Fruit fly (Drosophila melanogaster) whole organism, embryonic: ENCODE measurements around the gene snk.

Experiments used
- Adf1 ChIP-seq: fragments of 200-800 bp; sonication (Bioruptor generic); IDR thresholded peaks from 2 replicates; pipeline ENCODE4 v1.3.6; 2022; ENCODE audit warnings: missing biosample characterization, missing genetic modification characterization
- Atf-2 ChIP-seq: fragments of 200-800 bp; sonication (Bioruptor generic); optimal IDR thresholded peaks from 2 replicates; lab custom pipeline; 2016; ENCODE audit warnings: missing biosample characterization, missing genetic modification characterization
- CG10543 ChIP-seq: fragments of 200-800 bp; sonication (Bioruptor generic); optimal IDR thresholded peaks from 3 replicates; lab custom pipeline; 2017; ENCODE audit warnings: missing biosample characterization, mild to moderate bottlenecking, missing genetic modification characterization, moderate library complexity
- CG12219 ChIP-seq: fragments of 200-800 bp; sonication (Bioruptor generic); optimal IDR thresholded peaks from 3 replicates; lab custom pipeline; 2018; ENCODE audit warnings: missing biosample characterization, mild to moderate bottlenecking, missing genetic modification characterization
- CG12236 ChIP-seq: fragments of 200-800 bp; sonication (Bioruptor generic); optimal IDR thresholded peaks from 2 replicates; lab custom pipeline; 2016; ENCODE audit warnings: missing biosample characterization, missing genetic modification characterization
- CG13123 ChIP-seq: fragments of 200-800 bp; sonication (Bioruptor generic); optimal IDR thresholded peaks from 2 replicates; lab custom pipeline; 2016; ENCODE audit warnings: missing biosample characterization, missing genetic modification characterization
- CG15601 ChIP-seq: fragments of 200-800 bp; sonication (Bioruptor generic); optimal IDR thresholded peaks from 3 replicates; lab custom pipeline; 2019; ENCODE audit warnings: missing biosample characterization, mild to moderate bottlenecking, missing genetic modification characterization, moderate library complexity
- CG18011 ChIP-seq: fragments of 200-800 bp; sonication (Bioruptor generic); optimal IDR thresholded peaks from 2 replicates; lab custom pipeline; 2017; ENCODE audit warnings: missing biosample characterization, missing genetic modification characterization, mild to moderate bottlenecking, moderate library complexity, missing genotype
- CG18599 ChIP-seq: fragments of 200-800 bp; sonication (Bioruptor generic); optimal IDR thresholded peaks from 3 replicates; lab custom pipeline; 2017; ENCODE audit warnings: missing biosample characterization, missing genetic modification characterization, mild to moderate bottlenecking, moderate library complexity, missing genetic modification reagents
- CG18619 ChIP-seq: fragments of 200-800 bp; sonication (Bioruptor generic); optimal IDR thresholded peaks from 3 replicates; lab custom pipeline; 2017; ENCODE audit warnings: missing biosample characterization, mild to moderate bottlenecking, missing genetic modification characterization
- CG2889 ChIP-seq: fragments of 200-800 bp; sonication (Bioruptor generic); IDR thresholded peaks from 3 replicates; pipeline ENCODE4 v1.3.6; 2022; ENCODE audit warnings: missing biosample characterization, missing genetic modification characterization
- CG5180 ChIP-seq: fragments of 200-800 bp; sonication (Bioruptor generic); optimal IDR thresholded peaks from 3 replicates; lab custom pipeline; 2017; ENCODE audit warnings: missing biosample characterization, missing genetic modification characterization, mild to moderate bottlenecking, moderate library complexity, missing genetic modification reagents
- CG6813 ChIP-seq: fragments of 200-800 bp; sonication (Bioruptor generic); optimal IDR thresholded peaks from 2 replicates; lab custom pipeline; 2017; ENCODE audit warnings: missing biosample characterization, missing genetic modification characterization, mild to moderate bottlenecking, moderate library complexity, missing genetic modification reagents
- CG6854 ChIP-seq: fragments of 200-800 bp; sonication (Bioruptor generic); optimal IDR thresholded peaks from 3 replicates; lab custom pipeline; 2017; ENCODE audit warnings: missing biosample characterization, mild to moderate bottlenecking, missing genetic modification characterization
- CG8478 ChIP-seq: fragments of >200 bp; optimal IDR thresholded peaks from 2 replicates; lab custom pipeline; 2018
- D19A ChIP-seq: fragments of 200-800 bp; optimal IDR thresholded peaks from 3 replicates; lab custom pipeline; 2019; ENCODE audit warnings: missing biosample characterization, mild to moderate bottlenecking, missing genetic modification characterization, moderate library complexity
- Dad ChIP-seq: fragments of 200-800 bp; sonication (Bioruptor generic); optimal IDR thresholded peaks from 3 replicates; lab custom pipeline; 2016; ENCODE audit warnings: missing biosample characterization, missing genetic modification characterization
- Ets65A ChIP-seq: fragments of 200-800 bp; sonication (Bioruptor generic); peaks from one replicate; lab custom pipeline; 2016; ENCODE audit warnings: missing biosample characterization, missing genetic modification characterization
- Ets97D ChIP-seq: fragments of 200-800 bp; sonication (Bioruptor generic); optimal IDR thresholded peaks from 3 replicates; lab custom pipeline; 2016; ENCODE audit warnings: missing biosample characterization, missing genetic modification characterization
- Fer1 ChIP-seq: fragments of 200-800 bp; sonication (Bioruptor generic); optimal IDR thresholded peaks from 2 replicates; lab custom pipeline; 2017; ENCODE audit warnings: missing biosample characterization, mild to moderate bottlenecking, missing genetic modification characterization
- Lpt ChIP-seq: fragments of >200 bp; optimal IDR thresholded peaks from 2 replicates; lab custom pipeline; 2018; ENCODE audit warnings: missing biosample characterization, missing genetic modification characterization
- Mad ChIP-seq: fragments of 200-800 bp; sonication (Bioruptor generic); optimal IDR thresholded peaks from 2 replicates; lab custom pipeline; 2016; ENCODE audit warnings: missing biosample characterization, missing genetic modification characterization
- NC2α ChIP-seq: fragments of 200-800 bp; sonication (Bioruptor generic); optimal IDR thresholded peaks from 2 replicates; lab custom pipeline; 2016; ENCODE audit warnings: missing biosample characterization, missing genetic modification characterization
- aop ChIP-seq: fragments of 200-800 bp; sonication (Bioruptor generic); IDR thresholded peaks from 2 replicates; pipeline ENCODE4 v1.3.6; 2022; ENCODE audit warnings: missing biosample characterization, missing genetic modification characterization
- az2 ChIP-seq: fragments of 200-800 bp; sonication (Bioruptor generic); optimal IDR thresholded peaks from 3 replicates; lab custom pipeline; 2016; ENCODE audit warnings: missing biosample characterization, missing genetic modification characterization
- bab2 ChIP-seq: fragments of 200-800 bp; sonication (Bioruptor generic); optimal IDR thresholded peaks from 2 replicates; lab custom pipeline; 2016; ENCODE audit warnings: missing biosample characterization, missing genetic modification characterization
- cato ChIP-seq: fragments of 200-800 bp; sonication (Bioruptor generic); optimal IDR thresholded peaks from 2 replicates; lab custom pipeline; 2016; ENCODE audit warnings: missing biosample characterization, missing genetic modification characterization, borderline replicate concordance
- cg ChIP-seq: fragments of 200-800 bp; sonication (Bioruptor generic); optimal IDR thresholded peaks from 3 replicates; lab custom pipeline; 2019; ENCODE audit warnings: missing biosample characterization, mild to moderate bottlenecking, missing genetic modification characterization, moderate library complexity
- chm ChIP-seq: fragments of 200-800 bp; sonication (Bioruptor generic); IDR thresholded peaks from 2 replicates; pipeline ENCODE4 v1.3.6; 2022; ENCODE audit warnings: missing biosample characterization, missing genetic modification characterization
- crol ChIP-seq: fragments of 200-800 bp; sonication (Bioruptor generic); IDR thresholded peaks from 2 replicates; pipeline ENCODE4 v1.3.6; 2022; ENCODE audit warnings: missing biosample characterization, missing genetic modification characterization
- crp ChIP-seq, 2 experiments: fragments of 200-800 bp; sonication (Bioruptor generic); optimal IDR thresholded peaks; 2 replicates in 1 of 2; 3 replicates in 1 of 2; lab custom pipeline; 2017; ENCODE audit warnings: missing biosample characterization in 2 of 2, missing genetic modification characterization in 2 of 2, mild to moderate bottlenecking in 1 of 2, moderate library complexity in 1 of 2
- dysf ChIP-seq: fragments of 200-800 bp; sonication (Bioruptor generic); IDR thresholded peaks from 3 replicates; pipeline ENCODE4 v1.3.6; 2022; ENCODE audit warnings: missing biosample characterization, missing genetic modification characterization
- eyg ChIP-seq: fragments of 200-800 bp; sonication (Bioruptor generic); optimal IDR thresholded peaks from 3 replicates; lab custom pipeline; 2016; ENCODE audit warnings: missing biosample characterization, missing genetic modification characterization
- fd64A ChIP-seq: fragments of 200-800 bp; sonication (Bioruptor generic); optimal IDR thresholded peaks from 3 replicates; lab custom pipeline; 2018; ENCODE audit warnings: missing biosample characterization, mild to moderate bottlenecking, missing genetic modification characterization
- grn ChIP-seq: fragments of 200-800 bp; sonication (Bioruptor generic); optimal IDR thresholded peaks from 3 replicates; lab custom pipeline; 2017; ENCODE audit warnings: missing biosample characterization, missing genetic modification characterization
- jumu ChIP-seq: fragments of 200-800 bp; sonication (Bioruptor generic); optimal IDR thresholded peaks from 3 replicates; lab custom pipeline; 2016; ENCODE audit warnings: missing biosample characterization, missing genetic modification characterization
- org-1 ChIP-seq: fragments of 200-800 bp; sonication (Bioruptor generic); optimal IDR thresholded peaks from 2 replicates; lab custom pipeline; 2017; ENCODE audit warnings: missing biosample characterization, missing genetic modification characterization
- peb ChIP-seq: fragments of 200-800 bp; sonication (Bioruptor generic); IDR thresholded peaks from 2 replicates; pipeline ENCODE4 v1.3.6; 2022; ENCODE audit warnings: missing biosample characterization, missing genetic modification characterization
- prd ChIP-seq, 3 experiments: fragments of >200 bp in 2 of 3; fragments of 200-800 bp in 1 of 3; sonication (Bioruptor generic) in 1 of 3; optimal IDR thresholded peaks in 2 of 3; IDR thresholded peaks in 1 of 3; 2 replicates in 2 of 3; 3 replicates in 1 of 3; pipeline versions ENCODE4 v1.3.6 to Lab custom; 2017 to 2022; ENCODE audit warnings: missing biosample characterization in 1 of 3, missing genetic modification characterization in 1 of 3
- rib ChIP-seq: fragments of 200-800 bp; sonication (Bioruptor generic); IDR thresholded peaks from 2 replicates; pipeline ENCODE4 v1.3.6; 2022; ENCODE audit warnings: missing biosample characterization, missing genetic modification characterization
- row ChIP-seq: fragments of 200-800 bp; sonication (Bioruptor generic); IDR thresholded peaks from 3 replicates; pipeline ENCODE4 v1.3.6; 2022; ENCODE audit warnings: missing biosample characterization, missing genetic modification characterization
- sima ChIP-seq: fragments of 200-800 bp; sonication (Bioruptor generic); optimal IDR thresholded peaks from 2 replicates; lab custom pipeline; 2016; ENCODE audit warnings: missing biosample characterization, missing genetic modification characterization
- ttk ChIP-seq: fragments of 200-800 bp; sonication (Bioruptor generic); IDR thresholded peaks from 2 replicates; pipeline ENCODE4 v2.1.2; 2022; ENCODE audit warnings: missing biosample characterization, missing genetic modification characterization
- tx ChIP-seq: fragments of 200-800 bp; sonication (Bioruptor generic); optimal IDR thresholded peaks from 2 replicates; lab custom pipeline; 2016; ENCODE audit warnings: missing biosample characterization, missing genetic modification characterization
- zen ChIP-seq: fragments of 200-800 bp; sonication (Bioruptor generic); optimal IDR thresholded peaks from 3 replicates; lab custom pipeline; 2018; ENCODE audit warnings: missing biosample characterization, mild to moderate bottlenecking, missing genetic modification characterization, moderate library complexity

The snk gene

dm6 chr3R:13012351-13012750 lies 30.2 kb downstream of the snk start (continued):
- peak; percentile 43 for TF ChIP-seq zen (tag; lab: Kevin White, UChicago)
- TF ChIP-seq D19A: peak; percentile 53
- TF ChIP-seq CG2889 (GFP tag; lab: Robert Waterston, UW): peak; percentile 51; the same call in 1 of the 3 replicates
- TF ChIP-seq Lpt (GFP tag; lab: Kevin White, UChicago): no peak
- no peak for TF ChIP-seq grn (GFP tag; lab: Kevin White, UChicago)
- peak; percentile 66 for TF ChIP-seq eyg (GFP tag; lab: Kevin White, UChicago)
- peak; percentile 21 for TF ChIP-seq Atf-2 (GFP tag; lab: Kevin White, UChicago)
- TF ChIP-seq crp (GFP tag; optimal IDR thresholded peaks at IDR 0.05; lab: Kevin White, UChicago): no peak
- no peak for TF ChIP-seq CG12219 (GFP tag; lab: Kevin White, UChicago)
- 0 out of 2 replicates have a peak, but pooled peaks have one; percentile 48 for TF ChIP-seq aop (GFP tag; lab: Robert Waterston, UW)
- no peak for TF ChIP-seq NC2α
- no peak for TF ChIP-seq sima (GFP tag; lab: Kevin White, UChicago)
- TF ChIP-seq CG6813: peak; percentile 46
- TF ChIP-seq tx (GFP tag; lab: Kevin White, UChicago): peak; percentile 21
- peak; percentile 89 for TF ChIP-seq CG8478 (lab: Kevin White, UChicago)
- TF ChIP-seq Ets65A (GFP tag; lab: Kevin White, UChicago): peak; percentile 62
- no peak for TF ChIP-seq CG12236
- no peak; the same call in 1 of the 2 replicates for TF ChIP-seq peb (GFP tag; lab: Robert Waterston, UW)
- TF ChIP-seq CG5180 (GFP tag; lab: Kevin White, UChicago): peak; percentile 74
- peak; percentile 61 for TF ChIP-seq CG10543 (GFP tag; lab: Kevin White, UChicago)
- TF ChIP-seq CG18599 (GFP tag; lab: Kevin White, UChicago): peak; percentile 73
- TF ChIP-seq rib (GFP tag; lab: Robert Waterston, UW): peak; percentile 85
- peak; percentile 31 for TF ChIP-seq Dad
- peak; percentile 62 for TF ChIP-seq org-1 (GFP tag; lab: Kevin White, UChicago)
- TF ChIP-seq CG6854 (GFP tag; lab: Kevin White, UChicago): no peak
- TF ChIP-seq az2 (GFP tag; lab: Kevin White, UChicago): peak; percentile 3
- TF ChIP-seq cg (GFP tag; lab: Kevin White, UChicago): peak; percentile 77
- peak; percentile 33 for TF ChIP-seq jumu (GFP tag; lab: Kevin White, UChicago)
- peak; percentile 96 for TF ChIP-seq crol (GFP tag; lab: Robert Waterston, UW)
- TF ChIP-seq CG18619 (GFP tag; lab: Kevin White, UChicago): peak; percentile 66
- TF ChIP-seq row: peak; percentile 81
- TF ChIP-seq prd (optimal IDR thresholded peaks at IDR 0.05; lab: Kevin White, UChicago): no peak
- peak; percentile 72 for TF ChIP-seq prd (GFP tag; IDR thresholded peaks at IDR 0.05; lab: Robert Waterston, UW)
- TF ChIP-seq ttk (GFP tag; lab: Robert Waterston, UW): peak; percentile 61; the same call in 1 of the 2 replicates
- peak; percentile 0 for TF ChIP-seq fd64A (GFP tag; lab: Kevin White, UChicago)
- TF ChIP-seq dysf (GFP tag; lab: Robert Waterston, UW): peak; percentile 77
- TF ChIP-seq CG15601: no peak
- TF ChIP-seq cato (GFP tag; lab: Kevin White, UChicago): no peak
- TF ChIP-seq Mad (GFP tag; lab: Kevin White, UChicago): peak; percentile 61
- TF ChIP-seq bab2 (GFP tag; lab: Kevin White, UChicago): peak; percentile 68
- TF ChIP-seq CG18011 (GFP tag; lab: Kevin White, UChicago): no peak
- peak; percentile 29 for TF ChIP-seq Ets97D (GFP tag; lab: Kevin White, UChicago)
- TF ChIP-seq CG13123 (GFP tag; lab: Kevin White, UChicago): no peak
- peak; percentile 50 for TF ChIP-seq Fer1 (GFP tag; lab: Kevin White, UChicago)
- TF ChIP-seq chm (GFP tag; lab: Robert Waterston, UW): peak; percentile 78
- TF ChIP-seq Adf1: peak; percentile 27
